Fruit fly (Drosophila melanogaster) whole organism, embryonic: ENCODE measurements around the gene Eip75B.

Experiments
- Bdp1 ChIP-seq: fragments of 200-800 bp; sonication (Bioruptor generic); optimal IDR thresholded peaks from 3 replicates; lab custom pipeline; 2016; ENCODE audit warnings: missing biosample characterization, missing genetic modification characterization
- CG10209 ChIP-seq: fragments of 200-800 bp; sonication (Bioruptor generic); optimal IDR thresholded peaks from 3 replicates; lab custom pipeline; 2017; ENCODE audit warnings: missing biosample characterization, mild to moderate bottlenecking, missing genetic modification characterization, missing genetic modification reagents
- CG10543 ChIP-seq: fragments of 200-800 bp; sonication (Bioruptor generic); optimal IDR thresholded peaks from 3 replicates; lab custom pipeline; 2017; ENCODE audit warnings: missing biosample characterization, mild to moderate bottlenecking, missing genetic modification characterization, moderate library complexity
- CG10565 ChIP-seq: fragments of 200-800 bp; sonication (Bioruptor generic); optimal IDR thresholded peaks from 3 replicates; lab custom pipeline; 2016; ENCODE audit warnings: missing biosample characterization, mild to moderate bottlenecking, missing genetic modification characterization
- CG12236 ChIP-seq: fragments of 200-800 bp; sonication (Bioruptor generic); optimal IDR thresholded peaks from 2 replicates; lab custom pipeline; 2016; ENCODE audit warnings: missing biosample characterization, missing genetic modification characterization
- CG12942 ChIP-seq: fragments of 200-800 bp; sonication (Bioruptor generic); optimal IDR thresholded peaks from 3 replicates; lab custom pipeline; 2016; ENCODE audit warnings: missing biosample characterization, missing genetic modification characterization
- CG15514 ChIP-seq: fragments of 200-800 bp; sonication (Bioruptor generic); optimal IDR thresholded peaks from 3 replicates; lab custom pipeline; 2017; ENCODE audit warnings: missing biosample characterization, missing genetic modification characterization, mild to moderate bottlenecking, moderate library complexity, missing genetic modification reagents
- CG1602 ChIP-seq: fragments of 200-800 bp; sonication (Bioruptor generic); optimal IDR thresholded peaks from 3 replicates; lab custom pipeline; 2016; ENCODE audit warnings: missing biosample characterization, missing genetic modification characterization
- CG18262 ChIP-seq: fragments of 200-800 bp; optimal IDR thresholded peaks from 3 replicates; lab custom pipeline; 2019; ENCODE audit warnings: missing biosample characterization, mild to moderate bottlenecking, missing genetic modification characterization, moderate library complexity
- CG18619 ChIP-seq: fragments of 200-800 bp; sonication (Bioruptor generic); optimal IDR thresholded peaks from 3 replicates; lab custom pipeline; 2017; ENCODE audit warnings: missing biosample characterization, mild to moderate bottlenecking, missing genetic modification characterization
- CG2202 ChIP-seq: fragments of 200-800 bp; sonication (Bioruptor generic); optimal IDR thresholded peaks from 2 replicates; lab custom pipeline; 2018; ENCODE audit warnings: missing biosample characterization, mild to moderate bottlenecking, missing genetic modification characterization
- CG2678 ChIP-seq: fragments of 200-800 bp; sonication (Bioruptor generic); optimal IDR thresholded peaks from 3 replicates; lab custom pipeline; 2019; ENCODE audit warnings: missing biosample characterization, mild to moderate bottlenecking, missing genetic modification characterization, moderate library complexity
- CG2889 ChIP-seq: fragments of 200-800 bp; sonication (Bioruptor generic); IDR thresholded peaks from 3 replicates; pipeline ENCODE4 v1.3.6; 2022; ENCODE audit warnings: missing biosample characterization, missing genetic modification characterization
- CG3847 ChIP-seq: fragments of 200-800 bp; sonication (Bioruptor generic); IDR thresholded peaks from 2 replicates; pipeline ENCODE4 v1.3.6; 2022; ENCODE audit warnings: missing biosample characterization, missing genetic modification characterization
- CG4820 ChIP-seq: fragments of 200-800 bp; sonication (Bioruptor generic); optimal IDR thresholded peaks from 3 replicates; lab custom pipeline; 2016; ENCODE audit warnings: missing biosample characterization, missing genetic modification characterization
- CG6272 ChIP-seq: fragments of 200-800 bp; sonication (Bioruptor generic); IDR thresholded peaks from 2 replicates; pipeline ENCODE4 v1.3.6; 2022; ENCODE audit warnings: missing biosample characterization, missing genetic modification characterization
- CG6854 ChIP-seq: fragments of 200-800 bp; sonication (Bioruptor generic); optimal IDR thresholded peaks from 3 replicates; lab custom pipeline; 2017; ENCODE audit warnings: missing biosample characterization, mild to moderate bottlenecking, missing genetic modification characterization
- CG7928 ChIP-seq: fragments of 200-800 bp; sonication (Bioruptor generic); optimal IDR thresholded peaks from 2 replicates; lab custom pipeline; 2017; ENCODE audit warnings: missing biosample characterization, mild to moderate bottlenecking, missing genetic modification characterization
- CG9215 ChIP-seq: fragments of 200-800 bp; sonication (Bioruptor generic); IDR thresholded peaks from 2 replicates; pipeline ENCODE4 v1.3.6; 2022; ENCODE audit warnings: missing biosample characterization, missing genetic modification characterization
- CG9932 ChIP-seq: fragments of 200-800 bp; sonication (Bioruptor generic); IDR thresholded peaks from 2 replicates; pipeline ENCODE4 v1.3.6; 2022; ENCODE audit warnings: missing biosample characterization, missing genetic modification characterization
- CHES-1-like ChIP-seq: fragments of 200-800 bp; sonication (Bioruptor generic); optimal IDR thresholded peaks from 2 replicates; lab custom pipeline; 2016; ENCODE audit warnings: missing biosample characterization, missing genetic modification characterization
- CkIIα-i1 ChIP-seq: fragments of 200-800 bp; sonication (Bioruptor generic); IDR thresholded peaks from 2 replicates; pipeline ENCODE4 v1.3.6; 2022; ENCODE audit warnings: missing biosample characterization, missing genetic modification characterization
- Hey ChIP-seq: fragments of 200-800 bp; sonication (Bioruptor generic); optimal IDR thresholded peaks from 3 replicates; lab custom pipeline; 2018; ENCODE audit warnings: missing biosample characterization, mild to moderate bottlenecking, missing genetic modification characterization
- Max ChIP-seq: fragments of 200-800 bp; sonication (Bioruptor generic); optimal IDR thresholded peaks from 2 replicates; lab custom pipeline; 2016; ENCODE audit warnings: missing biosample characterization, mild to moderate bottlenecking, missing genetic modification characterization
- Mrtf ChIP-seq: fragments of 200-800 bp; sonication (Bioruptor generic); IDR thresholded peaks from 3 replicates; pipeline ENCODE4 v1.3.6; 2022; ENCODE audit warnings: missing biosample characterization, missing genetic modification characterization
- Oaz ChIP-seq: fragments of 200-800 bp; sonication (Bioruptor generic); IDR thresholded peaks from 2 replicates; pipeline ENCODE4 v1.3.6; 2022; ENCODE audit warnings: missing biosample characterization, missing genetic modification characterization
- Side ChIP-seq: fragments of 200-800 bp; sonication (Bioruptor generic); optimal IDR thresholded peaks from 2 replicates; lab custom pipeline; 2016; ENCODE audit warnings: missing biosample characterization, missing genetic modification characterization
- ap ChIP-seq: fragments of 200-800 bp; sonication (Bioruptor generic); IDR thresholded peaks from 2 replicates; pipeline ENCODE4 v1.3.6; 2022; ENCODE audit warnings: missing biosample characterization, missing genetic modification characterization
- bcd ChIP-seq: fragments of 200-800 bp; sonication (Bioruptor generic); optimal IDR thresholded peaks from 2 replicates; lab custom pipeline; 2017; ENCODE audit warnings: missing biosample characterization, mild to moderate bottlenecking, missing genetic modification characterization
- bsh ChIP-seq, 2 experiments: fragments of 200-800 bp; sonication (Bioruptor generic); optimal IDR thresholded peaks; 2 replicates each; lab custom pipeline; 2017 to 2018; ENCODE audit warnings: mild to moderate bottlenecking in 2 of 2, missing biosample characterization in 2 of 2, missing genetic modification characterization in 2 of 2, moderate library complexity in 1 of 2
- cas ChIP-seq: fragments of 200-800 bp; sonication (Bioruptor generic); IDR thresholded peaks from 2 replicates; pipeline ENCODE4 v1.3.6; 2022; ENCODE audit warnings: missing biosample characterization, missing genetic modification characterization
- dan ChIP-seq: fragments of 200-800 bp; sonication (Bioruptor generic); IDR thresholded peaks from 2 replicates; pipeline ENCODE4 v1.3.6; 2022; ENCODE audit warnings: missing biosample characterization, missing genetic modification characterization
- dm ChIP-seq: fragments of 200-800 bp; sonication (Bioruptor generic); optimal IDR thresholded peaks from 3 replicates; lab custom pipeline; 2016; ENCODE audit warnings: missing biosample characterization, missing genetic modification characterization
- dmrt99B ChIP-seq: fragments of 200-800 bp; sonication (Bioruptor generic); optimal IDR thresholded peaks from 2 replicates; lab custom pipeline; 2018; ENCODE audit warnings: missing biosample characterization, mild to moderate bottlenecking, missing genetic modification characterization, moderate library complexity
- emc ChIP-seq: fragments of 200-800 bp; sonication (Bioruptor generic); optimal IDR thresholded peaks from 2 replicates; lab custom pipeline; 2016; ENCODE audit warnings: missing biosample characterization, missing genetic modification characterization
- eyg ChIP-seq: fragments of 200-800 bp; sonication (Bioruptor generic); optimal IDR thresholded peaks from 3 replicates; lab custom pipeline; 2016; ENCODE audit warnings: missing biosample characterization, missing genetic modification characterization
- gcm2 ChIP-seq: fragments of 200-800 bp; sonication (Bioruptor generic); optimal IDR thresholded peaks from 2 replicates; lab custom pipeline; 2016; ENCODE audit warnings: missing biosample characterization, missing genetic modification characterization
- ind ChIP-seq: fragments of 200-800 bp; sonication (Bioruptor generic); optimal IDR thresholded peaks from 3 replicates; lab custom pipeline; 2016; ENCODE audit warnings: missing biosample characterization, missing genetic modification characterization
- insv ChIP-seq, 2 experiments: fragments of 200-800 bp; sonication (Bioruptor generic); optimal IDR thresholded peaks; 3 replicates each; lab custom pipeline; 2016 to 2018; ENCODE audit warnings: missing biosample characterization in 2 of 2, missing genetic modification characterization in 2 of 2
- kah ChIP-seq: fragments of 200-800 bp; sonication (Bioruptor generic); optimal IDR thresholded peaks from 2 replicates; lab custom pipeline; 2018; ENCODE audit warnings: missing biosample characterization, mild to moderate bottlenecking, missing genetic modification characterization
- nerfin-1 ChIP-seq: fragments of 200-800 bp; sonication (Bioruptor generic); optimal IDR thresholded peaks from 3 replicates; lab custom pipeline; 2019; ENCODE audit warnings: missing biosample characterization, mild to moderate bottlenecking, missing genetic modification characterization, moderate library complexity
- odd ChIP-seq: fragments of 200-800 bp; sonication (Bioruptor generic); optimal IDR thresholded peaks from 2 replicates; lab custom pipeline; 2017; ENCODE audit warnings: missing biosample characterization, mild to moderate bottlenecking, missing genetic modification characterization
- onecut ChIP-seq: fragments of 200-800 bp; sonication (Bioruptor generic); IDR thresholded peaks from 2 replicates; pipeline ENCODE4 v1.3.6; 2022; ENCODE audit warnings: missing biosample characterization, missing genetic modification characterization
- otp ChIP-seq: fragments of 200-800 bp; sonication (Bioruptor generic); IDR thresholded peaks from 3 replicates; pipeline ENCODE4, ENCODE4 v1.3.6; 2022; ENCODE audit warnings: missing biosample characterization, missing genetic modification characterization
- pho ChIP-seq: fragments of 200-800 bp; sonication (Bioruptor generic); optimal IDR thresholded peaks from 2 replicates; lab custom pipeline; 2016; ENCODE audit warnings: missing biosample characterization, missing genetic modification characterization
- phol ChIP-seq: fragments of 200-800 bp; sonication (Bioruptor generic); optimal IDR thresholded peaks from 3 replicates; lab custom pipeline; 2018; ENCODE audit warnings: missing biosample characterization, mild to moderate bottlenecking, missing genetic modification characterization, moderate library complexity
- pita ChIP-seq: fragments of 200-800 bp; sonication (Bioruptor generic); optimal IDR thresholded peaks from 2 replicates; lab custom pipeline; 2017; ENCODE audit warnings: missing biosample characterization, mild to moderate bottlenecking, missing genetic modification characterization
- pnt ChIP-seq: fragments of 200-800 bp; sonication (Bioruptor generic); optimal IDR thresholded peaks from 3 replicates; lab custom pipeline; 2016; ENCODE audit warnings: missing biosample characterization, missing genetic modification characterization
- prd ChIP-seq, 3 experiments: fragments of >200 bp in 2 of 3; fragments of 200-800 bp in 1 of 3; sonication (Bioruptor generic) in 1 of 3; optimal IDR thresholded peaks in 2 of 3; IDR thresholded peaks in 1 of 3; 2 replicates in 2 of 3; 3 replicates in 1 of 3; pipeline versions ENCODE4 v1.3.6 to Lab custom; 2017 to 2022; ENCODE audit warnings: missing biosample characterization in 1 of 3, missing genetic modification characterization in 1 of 3
- toy ChIP-seq: fragments of 200-800 bp; sonication (Bioruptor generic); IDR thresholded peaks from 2 replicates; pipeline ENCODE4 v1.3.6; 2022; ENCODE audit warnings: missing biosample characterization, missing genetic modification characterization
- tup ChIP-seq: fragments of 200-800 bp; sonication (Bioruptor generic); optimal IDR thresholded peaks from 2 replicates; lab custom pipeline; 2016; ENCODE audit warnings: missing biosample characterization, mild to moderate bottlenecking, missing genetic modification characterization, moderate library complexity
- unc-4 ChIP-seq: fragments of 200-800 bp; sonication (Bioruptor generic); IDR thresholded peaks from 2 replicates; pipeline ENCODE4 v1.3.6; 2022; ENCODE audit warnings: missing biosample characterization, missing genetic modification characterization; ENCODE audit not compliant: partially characterized antibody

Gene Eip75B

dm6 chr3L:17993269-17993668 lies 71.2 kb downstream of the Eip75B start (continued):
- TF ChIP-seq kah (GFP tag; lab: Kevin White, UChicago): no peak
- no peak for TF ChIP-seq prd (optimal IDR thresholded peaks at IDR 0.05; lab: Kevin White, UChicago)
- peak; percentile 5; the same call in 1 of the 3 replicates for TF ChIP-seq prd (GFP tag; IDR thresholded peaks at IDR 0.05; lab: Robert Waterston, UW)
- TF ChIP-seq gcm2 (GFP tag; lab: Kevin White, UChicago): no peak
- no peak for TF ChIP-seq CG1602 (GFP tag; lab: Kevin White, UChicago)
- no peak for TF ChIP-seq CkIIα-i1 (GFP tag; lab: Robert Waterston, UW)
- no peak for TF ChIP-seq Max (GFP tag; lab: Kevin White, UChicago)
- no peak for TF ChIP-seq eyg (GFP tag; lab: Kevin White, UChicago)
- TF ChIP-seq pita: no peak
- TF ChIP-seq pnt (GFP tag; lab: Kevin White, UChicago): no peak
- TF ChIP-seq cas (GFP tag; lab: Robert Waterston, UW): no peak
- peak in 1 of 2 experiments; percentile 75 for TF ChIP-seq bsh (GFP tag; optimal IDR thresholded peaks at IDR 0.05; lab: Kevin White, UChicago)
- TF ChIP-seq dm: no peak
- TF ChIP-seq ap (GFP tag; lab: Robert Waterston, UW): no peak
- no peak for TF ChIP-seq tup (GFP tag; lab: Kevin White, UChicago)
- no peak for TF ChIP-seq Mrtf
- no peak for TF ChIP-seq emc (GFP tag; lab: Kevin White, UChicago)
- no peak for TF ChIP-seq insv (GFP tag; optimal IDR thresholded peaks at IDR 0.05; lab: Kevin White, UChicago)
- no peak for TF ChIP-seq nerfin-1
- no peak for TF ChIP-seq Hey (tag; lab: Kevin White, UChicago)
- TF ChIP-seq CG12942: no peak
- TF ChIP-seq CG2202 (tag; lab: Kevin White, UChicago): peak; percentile 69
- TF ChIP-seq CG12236 (GFP tag; lab: Kevin White, UChicago): peak; percentile 48
- no peak for TF ChIP-seq CG3847 (GFP tag; lab: Robert Waterston, UW)
- TF ChIP-seq CG9932 (GFP tag; lab: Robert Waterston, UW): no peak
- TF ChIP-seq CHES-1-like (GFP tag; lab: Kevin White, UChicago): no peak
- no peak for TF ChIP-seq CG6854
- no peak for TF ChIP-seq CG10543 (GFP tag; lab: Kevin White, UChicago)
- no peak for TF ChIP-seq toy
- TF ChIP-seq bcd: no peak
- TF ChIP-seq dmrt99B (tag; lab: Kevin White, UChicago): no peak
- TF ChIP-seq CG10565 (GFP tag; lab: Kevin White, UChicago): no peak
- no peak for TF ChIP-seq CG10209 (GFP tag; lab: Kevin White, UChicago)
- peak; percentile 31 for TF ChIP-seq CG2678
- TF ChIP-seq CG9215 (GFP tag; lab: Robert Waterston, UW): no peak
- peak; percentile 8 for TF ChIP-seq Side
- no peak for TF ChIP-seq unc-4
- no peak for TF ChIP-seq CG6272
- TF ChIP-seq Oaz (GFP tag; lab: Robert Waterston, UW): no peak
- TF ChIP-seq CG7928: no peak
- no peak for TF ChIP-seq CG4820
- TF ChIP-seq otp (GFP tag; lab: Robert Waterston, UW): no peak
- no peak for TF ChIP-seq odd
- no peak for TF ChIP-seq pho
- no peak for TF ChIP-seq CG2889 (GFP tag; lab: Robert Waterston, UW)
- TF ChIP-seq onecut (GFP tag; lab: Robert Waterston, UW): no peak
- TF ChIP-seq ind (GFP tag; lab: Kevin White, UChicago): no peak
- TF ChIP-seq CG15514 (GFP tag; lab: Kevin White, UChicago): no peak
- no peak for TF ChIP-seq CG18619 (GFP tag; lab: Kevin White, UChicago)
- TF ChIP-seq Bdp1 (GFP tag; lab: Kevin White, UChicago): no peak
- peak; percentile 43 for TF ChIP-seq CG18262 (tag; lab: Kevin White, UChicago)
- TF ChIP-seq phol (tag; lab: Kevin White, UChicago): no peak
- TF ChIP-seq dan: no peak
